Fruit fly (Drosophila melanogaster): Measurements from ENCODE around the gene CG1544.

DNA sequence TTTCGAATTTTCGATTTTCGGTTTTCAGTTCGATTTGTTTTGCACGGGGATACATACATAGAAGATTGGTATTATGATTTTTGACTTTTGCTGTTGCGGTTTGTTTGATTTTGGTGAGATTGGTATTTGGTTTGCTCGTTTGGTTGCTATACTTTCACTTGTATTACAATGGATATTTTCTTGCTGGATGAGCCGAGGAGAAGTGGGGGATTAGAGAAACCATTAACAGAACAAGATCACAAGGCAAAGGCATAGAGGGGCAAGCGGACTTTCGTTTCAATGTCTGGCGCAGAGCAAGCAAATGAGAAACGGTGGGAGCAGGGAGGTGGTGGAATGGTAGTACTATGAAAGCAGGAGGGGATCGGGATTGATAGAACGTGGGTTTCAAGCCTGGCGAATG, 35.5 kb downstream of the CG1544 start, which contains the start of gene CG15563:
- no peak for TF ChIP-seq chn (GFP tag; optimal IDR thresholded peaks at IDR 0.05)
- no peak for TF ChIP-seq nom (GFP tag; optimal IDR thresholded peaks at IDR 0.05)
- TF ChIP-seq lov (optimal IDR thresholded peaks at IDR 0.05): no peak
- no peak for TF ChIP-seq lov (GFP tag; IDR thresholded peaks at IDR 0.05)
- no peak for TF ChIP-seq lbe (GFP tag; optimal IDR thresholded peaks at IDR 0.05)
- no peak for TF ChIP-seq CG3281 (GFP tag; optimal IDR thresholded peaks at IDR 0.05)
- no peak for TF ChIP-seq psq (GFP tag; optimal IDR thresholded peaks at IDR 0.05)
- no peak for TF ChIP-seq ttk (GFP tag; IDR thresholded peaks at IDR 0.05)
